Fruit fly (Drosophila melanogaster) whole organism, embryonic: ENCODE results near the gene CG42500.

Source experiments
- CG10147 ChIP-seq: fragments of 200-800 bp; sonication (Bioruptor generic); optimal IDR thresholded peaks from 2 replicates; lab custom pipeline; 2019; ENCODE audit warnings: missing biosample characterization, mild to moderate bottlenecking, missing genetic modification characterization, moderate library complexity
- CG11560 ChIP-seq: fragments of 200-800 bp; sonication (Bioruptor generic); IDR thresholded peaks from 3 replicates; pipeline ENCODE4 v1.3.6; 2022; ENCODE audit warnings: missing biosample characterization, missing genetic modification characterization
- CG13624 ChIP-seq: fragments of 200-800 bp; sonication (Bioruptor generic); optimal IDR thresholded peaks from 2 replicates; lab custom pipeline; 2016; ENCODE audit warnings: missing biosample characterization, missing genetic modification characterization
- CG13894 ChIP-seq: fragments of 200-800 bp; sonication (Bioruptor generic); optimal IDR thresholded peaks from 3 replicates; lab custom pipeline; 2018; ENCODE audit warnings: missing biosample characterization, mild to moderate bottlenecking, missing genetic modification characterization, moderate library complexity
- CG14667 ChIP-seq: fragments of 200-800 bp; sonication (Bioruptor generic); IDR thresholded peaks from 2 replicates; pipeline ENCODE4 v1.3.6; 2022; ENCODE audit warnings: missing biosample characterization, missing genetic modification characterization
- CG14710 ChIP-seq: fragments of 200-800 bp; sonication (Bioruptor generic); optimal IDR thresholded peaks from 3 replicates; lab custom pipeline; 2019; ENCODE audit warnings: missing biosample characterization, mild to moderate bottlenecking, missing genetic modification characterization, moderate library complexity
- CG14965 ChIP-seq: fragments of 200-800 bp; sonication (Bioruptor generic); optimal IDR thresholded peaks from 2 replicates; lab custom pipeline; 2016; ENCODE audit warnings: missing biosample characterization, missing genetic modification characterization, borderline replicate concordance
- CG1603 ChIP-seq: fragments of 200-800 bp; sonication (Bioruptor generic); optimal IDR thresholded peaks from 2 replicates; lab custom pipeline; 2019; ENCODE audit warnings: missing biosample characterization, mild to moderate bottlenecking, missing genetic modification characterization, moderate library complexity
- CG16813 ChIP-seq: fragments of 200-800 bp; sonication (Bioruptor generic); IDR thresholded peaks from 3 replicates; pipeline ENCODE4 v1.3.6; 2022; ENCODE audit warnings: missing biosample characterization, missing genetic modification characterization; ENCODE audit not compliant: partially characterized antibody
- CG17802 ChIP-seq: fragments of 200-800 bp; sonication (Bioruptor generic); optimal IDR thresholded peaks from 2 replicates; lab custom pipeline; 2018; ENCODE audit warnings: missing biosample characterization, mild to moderate bottlenecking, missing genetic modification characterization, moderate library complexity
- CG2120 ChIP-seq: fragments of 200-800 bp; sonication (Bioruptor generic); optimal IDR thresholded peaks from 3 replicates; lab custom pipeline; 2016; ENCODE audit warnings: missing biosample characterization, missing genetic modification characterization
- CG2202 ChIP-seq: fragments of 200-800 bp; sonication (Bioruptor generic); optimal IDR thresholded peaks from 2 replicates; lab custom pipeline; 2018; ENCODE audit warnings: missing biosample characterization, mild to moderate bottlenecking, missing genetic modification characterization
- CG30431 ChIP-seq: fragments of 200-800 bp; sonication (Bioruptor generic); optimal IDR thresholded peaks from 2 replicates; lab custom pipeline; 2017; ENCODE audit warnings: missing biosample characterization, missing genetic modification characterization
- CG31388 ChIP-seq: fragments of 200-800 bp; sonication (Bioruptor generic); optimal IDR thresholded peaks from 2 replicates; lab custom pipeline; 2016; ENCODE audit warnings: missing biosample characterization, missing genetic modification characterization
- CG3838 ChIP-seq: fragments of 200-800 bp; sonication (Bioruptor generic); optimal IDR thresholded peaks from 3 replicates; lab custom pipeline; 2016; ENCODE audit warnings: missing biosample characterization, missing genetic modification characterization
- CG4360 ChIP-seq: fragments of 200-800 bp; sonication (Bioruptor generic); IDR thresholded peaks from 2 replicates; pipeline ENCODE4 v1.3.6; 2022; ENCODE audit warnings: missing biosample characterization, missing genetic modification characterization
- CG6654 ChIP-seq: fragments of 200-800 bp; sonication (Bioruptor generic); optimal IDR thresholded peaks from 2 replicates; lab custom pipeline; 2017; ENCODE audit warnings: missing biosample characterization, mild to moderate bottlenecking, missing genetic modification characterization
- CG7357 ChIP-seq: fragments of 200-800 bp; sonication (Bioruptor generic); IDR thresholded peaks from 3 replicates; pipeline ENCODE4 v1.3.6; 2022; ENCODE audit warnings: missing biosample characterization, missing genetic modification characterization
- CG8359 ChIP-seq: fragments of 200-800 bp; sonication (Bioruptor generic); optimal IDR thresholded peaks from 2 replicates; lab custom pipeline; 2017; ENCODE audit warnings: missing biosample characterization, mild to moderate bottlenecking, missing genetic modification characterization, borderline replicate concordance
- CrebB ChIP-seq: fragments of 200-800 bp; sonication (Bioruptor generic); optimal IDR thresholded peaks from 3 replicates; lab custom pipeline; 2018; ENCODE audit warnings: missing biosample characterization, mild to moderate bottlenecking, missing genetic modification characterization
- D19B ChIP-seq: fragments of 200-800 bp; sonication (Bioruptor generic); optimal IDR thresholded peaks from 2 replicates; lab custom pipeline; 2017; ENCODE audit warnings: missing biosample characterization, mild to moderate bottlenecking, missing genetic modification characterization
- Deaf1 ChIP-seq: fragments of 200-800 bp; optimal IDR thresholded peaks from 3 replicates; lab custom pipeline; 2019; ENCODE audit warnings: missing biosample characterization, mild to moderate bottlenecking, missing genetic modification characterization, moderate library complexity
- Doc3 ChIP-seq: fragments of 200-800 bp; sonication (Bioruptor generic); IDR thresholded peaks from 3 replicates; pipeline ENCODE4 v1.3.6; 2022; ENCODE audit warnings: missing biosample characterization, missing genetic modification characterization; ENCODE audit not compliant: partially characterized antibody
- Ets65A ChIP-seq: fragments of 200-800 bp; sonication (Bioruptor generic); peaks from one replicate; lab custom pipeline; 2016; ENCODE audit warnings: missing biosample characterization, missing genetic modification characterization
- H15 ChIP-seq: fragments of 200-800 bp; sonication (Bioruptor generic); IDR thresholded peaks from 3 replicates; pipeline ENCODE4 v1.3.6; 2022; ENCODE audit warnings: missing biosample characterization, missing genetic modification characterization
- Lpt ChIP-seq: fragments of >200 bp; optimal IDR thresholded peaks from 2 replicates; lab custom pipeline; 2018; ENCODE audit warnings: missing biosample characterization, missing genetic modification characterization
- Mrtf ChIP-seq: fragments of 200-800 bp; sonication (Bioruptor generic); IDR thresholded peaks from 3 replicates; pipeline ENCODE4 v1.3.6; 2022; ENCODE audit warnings: missing biosample characterization, missing genetic modification characterization
- NC2α ChIP-seq: fragments of 200-800 bp; sonication (Bioruptor generic); optimal IDR thresholded peaks from 2 replicates; lab custom pipeline; 2016; ENCODE audit warnings: missing biosample characterization, missing genetic modification characterization
- NK7.1 ChIP-seq: fragments of 200-800 bp; sonication (Bioruptor generic); optimal IDR thresholded peaks from 3 replicates; lab custom pipeline; 2016; ENCODE audit warnings: missing biosample characterization, missing genetic modification characterization
- Neu2 ChIP-seq: fragments of 200-800 bp; sonication (Bioruptor generic); optimal IDR thresholded peaks from 3 replicates; lab custom pipeline; 2016; ENCODE audit warnings: missing biosample characterization, missing genetic modification characterization, borderline replicate concordance
- Opbp ChIP-seq: fragments of 200-800 bp; sonication (Bioruptor generic); IDR thresholded peaks from 3 replicates; pipeline ENCODE4 v1.3.6; 2022; ENCODE audit warnings: missing biosample characterization, missing genetic modification characterization; ENCODE audit not compliant: partially characterized antibody
- Sry-β ChIP-seq: fragments of 200-800 bp; sonication (Bioruptor generic); optimal IDR thresholded peaks from 2 replicates; lab custom pipeline; 2018; ENCODE audit warnings: missing biosample characterization, mild to moderate bottlenecking, missing genetic modification characterization, moderate library complexity
- Tbp ChIP-seq: fragments of >200 bp; optimal IDR thresholded peaks from 2 replicates; lab custom pipeline; 2018; ENCODE audit warnings: missing biosample characterization, missing genetic modification characterization
- ash1 ChIP-seq: fragments of 200-800 bp; sonication (Bioruptor generic); optimal IDR thresholded peaks from 2 replicates; lab custom pipeline; 2018; ENCODE audit warnings: missing biosample characterization, mild to moderate bottlenecking, missing genetic modification characterization
- cas ChIP-seq: fragments of 200-800 bp; sonication (Bioruptor generic); IDR thresholded peaks from 2 replicates; pipeline ENCODE4 v1.3.6; 2022; ENCODE audit warnings: missing biosample characterization, missing genetic modification characterization
- crc ChIP-seq: fragments of 200-800 bp; sonication (Bioruptor generic); optimal IDR thresholded peaks from 2 replicates; lab custom pipeline; 2016; ENCODE audit warnings: missing biosample characterization, missing genetic modification characterization
- croc ChIP-seq: fragments of 200-800 bp; sonication (Bioruptor generic); conservative IDR thresholded peaks from 3 replicates; pipeline ENCODE4 v1.3.6; 2022; ENCODE audit warnings: missing biosample characterization, missing genetic modification characterization
- crp ChIP-seq, 2 experiments: fragments of 200-800 bp; sonication (Bioruptor generic); optimal IDR thresholded peaks; 2 replicates in 1 of 2; 3 replicates in 1 of 2; lab custom pipeline; 2017; ENCODE audit warnings: missing biosample characterization in 2 of 2, missing genetic modification characterization in 2 of 2, mild to moderate bottlenecking in 1 of 2, moderate library complexity in 1 of 2
- danr ChIP-seq: fragments of 200-800 bp; sonication (Bioruptor generic); IDR thresholded peaks from 2 replicates; pipeline ENCODE4 v1.3.6; 2022; ENCODE audit warnings: missing biosample characterization, missing genetic modification characterization
- emc ChIP-seq: fragments of 200-800 bp; sonication (Bioruptor generic); optimal IDR thresholded peaks from 2 replicates; lab custom pipeline; 2016; ENCODE audit warnings: missing biosample characterization, missing genetic modification characterization
- fd3F ChIP-seq: fragments of 200-800 bp; sonication (Bioruptor generic); optimal IDR thresholded peaks from 2 replicates; lab custom pipeline; 2018; ENCODE audit warnings: missing biosample characterization, mild to moderate bottlenecking, missing genetic modification characterization, moderate library complexity
- fru ChIP-seq: fragments of >200 bp; optimal IDR thresholded peaks from 2 replicates; lab custom pipeline; 2017
- fu2 ChIP-seq: fragments of 200-800 bp; sonication (Bioruptor generic); optimal IDR thresholded peaks from 2 replicates; lab custom pipeline; 2016; ENCODE audit warnings: missing biosample characterization, missing genetic modification characterization
- gcm ChIP-seq: fragments of 200-800 bp; sonication (Bioruptor generic); optimal IDR thresholded peaks from 2 replicates; lab custom pipeline; 2019; ENCODE audit warnings: missing biosample characterization, mild to moderate bottlenecking, missing genetic modification characterization, moderate library complexity
- hbn ChIP-seq: fragments of 200-800 bp; sonication (Bioruptor generic); IDR thresholded peaks from 2 replicates; pipeline ENCODE4 v1.3.6; 2022; ENCODE audit warnings: missing biosample characterization, missing genetic modification characterization; ENCODE audit not compliant: partially characterized antibody
- jumu ChIP-seq: fragments of 200-800 bp; sonication (Bioruptor generic); optimal IDR thresholded peaks from 3 replicates; lab custom pipeline; 2016; ENCODE audit warnings: missing biosample characterization, missing genetic modification characterization
- p53 ChIP-seq: fragments of 200-800 bp; sonication (Bioruptor generic); optimal IDR thresholded peaks from 2 replicates; lab custom pipeline; 2016; ENCODE audit warnings: missing biosample characterization, missing genetic modification characterization
- sr ChIP-seq: fragments of 200-800 bp; sonication (Bioruptor generic); IDR thresholded peaks from 3 replicates; pipeline ENCODE4 v1.3.6; 2022; ENCODE audit warnings: missing biosample characterization, missing genetic modification characterization
- stc ChIP-seq: fragments of 200-800 bp; sonication (Bioruptor generic); IDR thresholded peaks from 2 replicates; pipeline ENCODE4 v1.3.6; 2022; ENCODE audit warnings: missing biosample characterization, missing genetic modification characterization
- zen2 ChIP-seq: fragments of 200-800 bp; sonication (Bioruptor generic); IDR thresholded peaks from 3 replicates; pipeline ENCODE4 v1.3.6; 2022; ENCODE audit warnings: missing biosample characterization, missing genetic modification characterization; ENCODE audit not compliant: partially characterized antibody

The CG42500 gene

dm6 chr3R:14125479-14126121, 26.9 kb downstream of the CG42500 start, which contains the start of the genes 140up and Polr2B (continued):
- TF ChIP-seq ash1 (GFP tag; lab: Kevin White, UChicago) (no peak), NC2α (GFP tag; lab: Kevin White, UChicago) (peak; percentile 9), CG2120 (GFP tag; lab: Kevin White, UChicago) (peak; percentile 92), sr (GFP tag; lab: Robert Waterston, UW) (peak; percentile 44; the same call in 1 of the 3 replicates), CG14710 (peak; percentile 95), CG13894 (tag; lab: Kevin White, UChicago) (peak; percentile 86), CG16813 (GFP tag; lab: Robert Waterston, UW) (no peak), Neu2 (GFP tag; lab: Kevin White, UChicago) (no peak), Sry-β (GFP tag; lab: Kevin White, UChicago) (peak; percentile 57), fd3F (peak; percentile 91), CG14667 (peak; percentile 86), CG2202 (tag; lab: Kevin White, UChicago) (peak; percentile 82), Tbp (GFP tag; lab: Kevin White, UChicago) (no peak), CrebB (tag; lab: Kevin White, UChicago) (peak; percentile 76), emc (GFP tag; lab: Kevin White, UChicago) (peak; percentile 41), CG3838 (GFP tag; lab: Kevin White, UChicago) (peak; percentile 50), CG7357 (GFP tag; lab: Robert Waterston, UW) (peak; percentile 82), CG13624 (GFP tag; lab: Kevin White, UChicago) (peak; percentile 80), croc (peak; percentile 86), stc (GFP tag; lab: Robert Waterston, UW) (peak; percentile 89), Deaf1 (tag; lab: Kevin White, UChicago) (peak; percentile 72), Lpt (GFP tag; lab: Kevin White, UChicago) (no peak), hbn (no peak), CG17802 (tag; lab: Kevin White, UChicago) (peak; percentile 76), Opbp (GFP tag; lab: Robert Waterston, UW) (no peak), D19B (GFP tag; lab: Kevin White, UChicago) (peak; percentile 79), CG30431 (peak; percentile 86), gcm (GFP tag; lab: Kevin White, UChicago) (peak; percentile 89), crp (GFP tag; optimal IDR thresholded peaks at IDR 0.05; lab: Kevin White, UChicago) (peak; percentile 52 to 91), cas (peak; percentile 78), CG10147 (GFP tag; lab: Kevin White, UChicago) (peak; percentile 88), CG6654 (GFP tag; lab: Kevin White, UChicago) (peak; percentile 50), CG1603 (tag; lab: Kevin White, UChicago) (no peak), zen2 (GFP tag; lab: Robert Waterston, UW) (no peak), NK7.1 (GFP tag; lab: Kevin White, UChicago) (peak; percentile 36), Mrtf (GFP tag; lab: Robert Waterston, UW) (peak; percentile 88), CG11560 (tag; lab: Robert Waterston, UW) (peak; percentile 83), danr (GFP tag; lab: Robert Waterston, UW) (peak; percentile 84), CG31388 (GFP tag; lab: Kevin White, UChicago) (peak; percentile 81), CG8359 (GFP tag; lab: Kevin White, UChicago) (peak; percentile 66), CG4360 (peak; percentile 52; the same call in 1 of the 2 replicates), p53 (GFP tag; lab: Kevin White, UChicago) (peak; percentile 2), Doc3 (no peak), fu2 (GFP tag; lab: Kevin White, UChicago) (peak; percentile 73), crc (GFP tag; lab: Kevin White, UChicago) (peak; percentile 53), fru (lab: Kevin White, UChicago) (no peak), jumu (GFP tag; lab: Kevin White, UChicago) (peak; percentile 76), Ets65A (peak; percentile 94), H15 (GFP tag; lab: Robert Waterston, UW) (peak; percentile 86; the same call in 2 of the 3 replicates), CG14965 (GFP tag; lab: Kevin White, UChicago) (no peak)
